Fruit fly (Drosophila melanogaster) whole organism, embryonic: Measurements from ENCODE around the gene CG4382.

Experiments
- Bgb ChIP-seq: fragments of 200-800 bp; sonication (Bioruptor generic); IDR thresholded peaks from 2 replicates; pipeline ENCODE4 v1.3.6; 2022; ENCODE audit warnings: missing biosample characterization, missing genetic modification characterization; ENCODE audit not compliant: partially characterized antibody
- CG13123 ChIP-seq: fragments of 200-800 bp; sonication (Bioruptor generic); optimal IDR thresholded peaks from 2 replicates; lab custom pipeline; 2016; ENCODE audit warnings: missing biosample characterization, missing genetic modification characterization
- CG15696 ChIP-seq: fragments of 200-800 bp; sonication (Bioruptor generic); optimal IDR thresholded peaks from 2 replicates; lab custom pipeline; 2019; ENCODE audit warnings: missing biosample characterization, mild to moderate bottlenecking, missing genetic modification characterization, moderate library complexity
- CG17359 ChIP-seq: fragments of 200-800 bp; sonication (Bioruptor generic); optimal IDR thresholded peaks from 3 replicates; lab custom pipeline; 2018; ENCODE audit warnings: missing biosample characterization, mild to moderate bottlenecking, missing genetic modification characterization, moderate library complexity
- CG18476 ChIP-seq: fragments of 200-800 bp; sonication (Bioruptor generic); optimal IDR thresholded peaks from 2 replicates; lab custom pipeline; 2016; ENCODE audit warnings: missing biosample characterization, mild to moderate bottlenecking, missing genetic modification characterization
- CG30020 ChIP-seq: fragments of 200-800 bp; optimal IDR thresholded peaks from 2 replicates; lab custom pipeline; 2019; ENCODE audit warnings: missing biosample characterization, mild to moderate bottlenecking, missing genetic modification characterization, moderate library complexity
- MESR4 ChIP-seq: fragments of 200-800 bp; sonication (Bioruptor generic); optimal IDR thresholded peaks from 2 replicates; lab custom pipeline; 2018; ENCODE audit warnings: missing biosample characterization, mild to moderate bottlenecking, missing genetic modification characterization, moderate library complexity
- Nf-YB ChIP-seq: fragments of 200-800 bp; sonication (Bioruptor generic); optimal IDR thresholded peaks from 3 replicates; lab custom pipeline; 2019; ENCODE audit warnings: missing biosample characterization, mild to moderate bottlenecking, missing genetic modification characterization, moderate library complexity
- gfzf ChIP-seq: fragments of 200-800 bp; sonication (Bioruptor generic); optimal IDR thresholded peaks from 2 replicates; lab custom pipeline; 2016; ENCODE audit warnings: missing biosample characterization, mild to moderate bottlenecking, missing genetic modification characterization, moderate library complexity
- seq ChIP-seq: fragments of 200-800 bp; sonication (Bioruptor generic); IDR thresholded peaks from 2 replicates; pipeline ENCODE4 v1.3.6; 2022; ENCODE audit warnings: missing biosample characterization, missing genetic modification characterization

- TF ChIP-seq CG15696 (tag; lab: Kevin White, UChicago) (no peak), seq (no peak), Bgb (GFP tag; lab: Robert Waterston, UW) (no peak), CG18476 (no peak), CG30020 (tag; lab: Kevin White, UChicago) (no peak), CG13123 (GFP tag; lab: Kevin White, UChicago) (no peak), gfzf (no peak), CG17359 (no peak), Nf-YB (GFP tag; lab: Kevin White, UChicago) (peak; percentile 96), MESR4 (GFP tag; lab: Kevin White, UChicago) (no peak)
Observed at dm6 chr2L:9607997-9608563, 7.4 kb upstream of the CG4382 start, which contains the start of gene gcm2.
